Worm (Caenorhabditis elegans): ENCODE data around the gene srx-133.

srx-133 gene

ce11 chrV:13808462-13808867 lies 40.0 kb upstream of the srx-133 start:
- TF ChIP-seq hlh-30 (tag; optimal IDR thresholded peaks at IDR 0.05; ENCODE audit: insufficient read depth) (peak; percentile 59), ceh-19 (GFP tag; optimal IDR thresholded peaks at IDR 0.05) (no peak), tbx-7 (tag; optimal IDR thresholded peaks at IDR 0.05) (no peak), ttx-3 (tag; optimal IDR thresholded peaks at IDR 0.05) (no peak), sox-4 (tag; optimal IDR thresholded peaks at IDR 0.05) (no peak), zip-5 (tag; optimal IDR thresholded peaks at IDR 0.05) (no peak), ref-2 (tag; optimal IDR thresholded peaks at IDR 0.05) (peak; percentile 75), pat-9 (tag; optimal IDR thresholded peaks at IDR 0.05) (no peak), pros-1 (tag; optimal IDR thresholded peaks at IDR 0.05) (peak; percentile 49), T23F11.4 (GFP tag; optimal IDR thresholded peaks at IDR 0.05) (no peak), unc-86 (tag; optimal IDR thresholded peaks at IDR 0.05) (no peak), unc-42 (tag; optimal IDR thresholded peaks at IDR 0.05) (peak; percentile 53), rnt-1 (tag; optimal IDR thresholded peaks at IDR 0.05) (peak; percentile 39), ceh-48 (tag; optimal IDR thresholded peaks at IDR 0.05) (no peak), elt-2 (tag; optimal IDR thresholded peaks at IDR 0.05) (peak; percentile 18), lim-6 (tag; optimal IDR thresholded peaks at IDR 0.05) (no peak), tbx-2 (tag; optimal IDR thresholded peaks at IDR 0.05) (peak; percentile 82), C38D4.7 (GFP tag; optimal IDR thresholded peaks at IDR 0.05) (no peak), ceh-14 (tag; optimal IDR thresholded peaks at IDR 0.05) (peak; percentile 6), nhr-232 (tag; optimal IDR thresholded peaks at IDR 0.05) (no peak), nhr-11 (tag; optimal IDR thresholded peaks at IDR 0.05) (no peak), pha-2 (tag; optimal IDR thresholded peaks at IDR 0.05) (no peak), eyg-1 (tag; optimal IDR thresholded peaks at IDR 0.05) (no peak), dve-1 (tag; optimal IDR thresholded peaks at IDR 0.05) (no peak), pag-3 (tag; optimal IDR thresholded peaks at IDR 0.05; ENCODE audit: borderline replicate concordance) (no peak), dmd-4 (tag; optimal IDR thresholded peaks at IDR 0.05; ENCODE audit: borderline replicate concordance) (no peak), pax-1 (tag; optimal IDR thresholded peaks at IDR 0.05) (peak; percentile 12), syd-9 (tag; optimal IDR thresholded peaks at IDR 0.05) (peak; percentile 50), Y22D7AL.16 (tag; optimal IDR thresholded peaks at IDR 0.05) (no peak), ama-1 (optimal IDR thresholded peaks at IDR 0.05) (no peak), ets-4 (tag; optimal IDR thresholded peaks at IDR 0.05) (no peak), fkh-10 (GFP tag; optimal IDR thresholded peaks at IDR 0.05) (no peak), hlh-6 (tag; optimal IDR thresholded peaks at IDR 0.05) (no peak), ceh-6 (GFP tag; optimal IDR thresholded peaks at IDR 0.05) (no peak), hlh-8 (tag; optimal IDR thresholded peaks at IDR 0.05) (peak; percentile 44), sdc-2 (tag; optimal IDR thresholded peaks at IDR 0.05) (peak; percentile 17), fkh-6 (tag; optimal IDR thresholded peaks at IDR 0.05) (no peak), F13H6.1 (tag; optimal IDR thresholded peaks at IDR 0.05) (peak; percentile 33), ceh-9 (tag; optimal IDR thresholded peaks at IDR 0.05) (no peak), ceh-18 (tag; optimal IDR thresholded peaks at IDR 0.05) (peak; percentile 72), ceh-34 (tag; optimal IDR thresholded peaks at IDR 0.05) (peak; percentile 81), unc-55 (GFP tag; optimal IDR thresholded peaks at IDR 0.05) (peak; percentile 36), ceh-22 (tag; optimal IDR thresholded peaks at IDR 0.05) (no peak), ceh-24 (tag; optimal IDR thresholded peaks at IDR 0.05) (no peak), nfya-1 (tag; optimal IDR thresholded peaks at IDR 0.05) (peak; percentile 79), gmeb-2 (tag; optimal IDR thresholded peaks at IDR 0.05) (no peak), K09A11.1 (tag; optimal IDR thresholded peaks at IDR 0.05; ENCODE audit: insufficient read depth) (no peak), npax-4 (tag; optimal IDR thresholded peaks at IDR 0.05) (no peak), ceh-30 (tag; optimal IDR thresholded peaks at IDR 0.05) (peak; percentile 9), elt-4 (tag; optimal IDR thresholded peaks at IDR 0.05) (no peak), che-1 (tag; optimal IDR thresholded peaks at IDR 0.05) (no peak), ceh-2 (tag; optimal IDR thresholded peaks at IDR 0.05) (peak; percentile 42), hlh-15 (tag; optimal IDR thresholded peaks at IDR 0.05) (no peak), ceh-31 (tag; optimal IDR thresholded peaks at IDR 0.05) (peak; percentile 77), C08G9.2 (tag; optimal IDR thresholded peaks at IDR 0.05) (no peak)
